Worm (Caenorhabditis elegans): Measurements from ENCODE around the gene smi-1.
A peak's percentile ranks its signal among the peaks of the same experiment; 100 is the strongest.

Gene smi-1

ce11 chrIII:1923419-1924318 is 45.5 kb downstream of the smi-1 start (continued):
- no peak for TF ChIP-seq daf-19 (GFP tag; conservative IDR thresholded peaks at IDR 0.05)
- TF ChIP-seq gei-8 (GFP tag; optimal IDR thresholded peaks at IDR 0.05), result peak; percentile 98
- TF ChIP-seq dmd-8 (GFP tag; IDR thresholded peaks at IDR 0.05), result no peak
- no peak for TF ChIP-seq tag-97 (GFP tag; IDR thresholded peaks at IDR 0.05)
- no peak for TF ChIP-seq cey-2 (tag; optimal IDR thresholded peaks at IDR 0.05; ENCODE audit: borderline replicate concordance, insufficient read depth)
- no peak for TF ChIP-seq F26F4.8 (GFP tag; conservative IDR thresholded peaks at IDR 0.05)
- no peak for TF ChIP-seq ceh-62 (tag; optimal IDR thresholded peaks at IDR 0.05)
- peak; percentile 56; the same call in 1 of the 2 replicates for TF ChIP-seq lin-1 (GFP tag; IDR thresholded peaks at IDR 0.05)
- TF ChIP-seq nhr-48 (tag; optimal IDR thresholded peaks at IDR 0.05), result peak; percentile 94
- peak; percentile 88 for TF ChIP-seq tra-1 (GFP tag; IDR thresholded peaks at IDR 0.05)
- no peak for TF ChIP-seq ZK546.5 (tag; optimal IDR thresholded peaks at IDR 0.05)
- no peak for TF ChIP-seq daf-12 (tag; optimal IDR thresholded peaks at IDR 0.05)
- no peak for TF ChIP-seq F44E2.7 (GFP tag; IDR thresholded peaks at IDR 0.05)
- TF ChIP-seq hif-1 (tag; optimal IDR thresholded peaks at IDR 0.05), result peak in 1 of 2 experiments; percentile 52
- no peak for TF ChIP-seq lin-15B (tag; optimal IDR thresholded peaks at IDR 0.05)
- peak; percentile 94 for TF ChIP-seq ctbp-1 (GFP tag; IDR thresholded peaks at IDR 0.05)
- peak; percentile 98 for TF ChIP-seq ceh-20 (GFP tag; IDR thresholded peaks at IDR 0.05)
- no peak for TF ChIP-seq skn-1 (tag; optimal IDR thresholded peaks at IDR 0.05)
- peak; percentile 64 to 83 for TF ChIP-seq lsy-2 (tag; optimal IDR thresholded peaks at IDR 0.05)
- TF ChIP-seq egl-27 (tag; optimal IDR thresholded peaks at IDR 0.05), result no peak
- peak; percentile 86 for TF ChIP-seq lin-29 (GFP tag; IDR thresholded peaks at IDR 0.05)
- TF ChIP-seq ztf-7 (tag; optimal IDR thresholded peaks at IDR 0.05), result no peak
- peak; percentile 99 for TF ChIP-seq aha-1 (tag)
- peak; percentile 59 for TF ChIP-seq lin-38 (GFP tag; IDR thresholded peaks at IDR 0.05)
- no peak for TF ChIP-seq daf-8 (GFP tag; IDR thresholded peaks at IDR 0.05)
- no peak for TF ChIP-seq Y48G9A.11 (GFP tag; IDR thresholded peaks at IDR 0.05)
- TF ChIP-seq saeg-2 (GFP tag; IDR thresholded peaks at IDR 0.05), result peak; percentile 89
- TF ChIP-seq rbr-2 (tag; optimal IDR thresholded peaks at IDR 0.05), result peak; percentile 88
- no peak for TF ChIP-seq snpc-4 (tag; optimal IDR thresholded peaks at IDR 0.05)
- peak; percentile 91 for TF ChIP-seq fkh-10 (GFP tag; optimal IDR thresholded peaks at IDR 0.05)
- no peak for TF ChIP-seq F49E8.2 (tag; optimal IDR thresholded peaks at IDR 0.05; ENCODE audit: borderline replicate concordance)
- TF ChIP-seq ceh-32 (tag; optimal IDR thresholded peaks at IDR 0.05; ENCODE audit: poor library complexity), result peak; percentile 52
- 0 out of 2 replicates have a peak, but pooled peaks have one; percentile 57 for TF ChIP-seq mxl-2 (GFP tag; conservative IDR thresholded peaks at IDR 0.05)

- TF ChIP-seq unc-130 (GFP tag; optimal IDR thresholded peaks at IDR 0.05) (peak; percentile 17), mxl-3 (GFP tag; optimal IDR thresholded peaks at IDR 0.05) (peak; percentile 95), lir-3 (tag; optimal IDR thresholded peaks at IDR 0.05) (peak; percentile 50), tag-97 (GFP tag; IDR thresholded peaks at IDR 0.05) (no peak), rbr-2 (tag; optimal IDR thresholded peaks at IDR 0.05) (peak; percentile 96), ztf-11 (tag; optimal IDR thresholded peaks at IDR 0.05) (no peak), snpc-1.2 (GFP tag; IDR thresholded peaks at IDR 0.05) (no peak), dmd-9 (GFP tag; IDR thresholded peaks at IDR 0.05) (0 out of 2 replicates have a peak, but pooled peaks have one; percentile 56), Y48G9A.11 (GFP tag; IDR thresholded peaks at IDR 0.05) (no peak), php-3 (GFP tag; IDR thresholded peaks at IDR 0.05) (peak; percentile 94), zfp-2 (tag; optimal IDR thresholded peaks at IDR 0.05) (peak; percentile 61), hif-1 (tag; optimal IDR thresholded peaks at IDR 0.05) (peak; percentile 69 to 89), mes-2 (tag; optimal IDR thresholded peaks at IDR 0.05; ENCODE audit: poor library complexity, severe bottlenecking) (peak; percentile 73), zag-1 (tag; optimal IDR thresholded peaks at IDR 0.05) (peak; percentile 75), lim-7 (GFP tag; IDR thresholded peaks at IDR 0.05) (0 out of 2 replicates have a peak, but pooled peaks have one; percentile 30), nhr-77 (tag; optimal IDR thresholded peaks at IDR 0.05) (peak; percentile 97), vab-7 (GFP tag; IDR thresholded peaks at IDR 0.05) (peak; percentile 65; the same call in 1 of the 2 replicates), hlh-30 (tag; optimal IDR thresholded peaks at IDR 0.05; ENCODE audit: insufficient read depth) (peak; percentile 99), F37D6.2 (tag; optimal IDR thresholded peaks at IDR 0.05) (peak; percentile 87), nhr-76 (tag; optimal IDR thresholded peaks at IDR 0.05) (peak; percentile 89), ceh-20 (GFP tag; IDR thresholded peaks at IDR 0.05) (peak; percentile 97)
These were observed 46.9 kb downstream of the smi-1 start for ce11 chrIII:1925048-1925537.

Measured in whole organism, L4 larva.